Worm (Caenorhabditis elegans) whole organism, L2 larva: ENCODE results near the gene tab-1.

Experiments
- C34F6.9 ChIP-seq: fragments of 150-350 bp; optimal IDR thresholded peaks from 2 replicates; lab custom pipeline; 2014; ENCODE audit warnings: missing biosample characterization, missing genetic modification characterization
- F13H6.1 ChIP-seq: sonication (generic microtip); optimal IDR thresholded peaks from 2 replicates; lab custom pipeline; 2016; ENCODE audit warnings: missing genetic modification characterization, missing compliant biosample characterization
- R02D3.7 ChIP-seq: fragments of 150-350 bp; optimal IDR thresholded peaks from 2 replicates; lab custom pipeline; 2014; ENCODE audit warnings: missing biosample characterization, missing genetic modification characterization
- Y55F3AM.14 ChIP-seq: fragments of 200-800 bp; sonication (Bioruptor generic); optimal IDR thresholded peaks from 2 replicates; lab custom pipeline; 2018; ENCODE audit warnings: mild to moderate bottlenecking, missing genetic modification characterization, missing compliant biosample characterization
- ZK546.5 ChIP-seq: sonication (generic microtip); optimal IDR thresholded peaks from 2 replicates; lab custom pipeline; 2017; ENCODE audit warnings: missing biosample characterization, missing genetic modification characterization
- ama-1 ChIP-seq: fragments of 150-350 bp; optimal IDR thresholded peaks from 2 replicates; lab custom pipeline; 2018; ENCODE audit warnings: inconsistent platforms
- ceh-82 ChIP-seq: fragments of 150-350 bp; optimal IDR thresholded peaks from 2 replicates; lab custom pipeline; 2014; ENCODE audit warnings: missing biosample characterization, missing genetic modification characterization
- crh-2 ChIP-seq: sonication (generic microtip); optimal IDR thresholded peaks from 2 replicates; lab custom pipeline; 2017; ENCODE audit warnings: missing biosample characterization, missing genetic modification characterization
- egl-27 ChIP-seq: sonication (generic microtip); optimal IDR thresholded peaks from 3 replicates; lab custom pipeline; 2017; ENCODE audit warnings: missing biosample characterization, missing genetic modification reagents, missing genetic modification characterization
- elt-1 ChIP-seq: fragments of 150-350 bp; optimal IDR thresholded peaks from 2 replicates; lab custom pipeline; 2014; ENCODE audit warnings: missing biosample characterization, missing genetic modification characterization
- fos-1 ChIP-seq: fragments of 150-350 bp; optimal IDR thresholded peaks from 2 replicates; lab custom pipeline; 2014; ENCODE audit warnings: missing biosample characterization, missing genetic modification characterization
- gmeb-1 ChIP-seq: fragments of 150-350 bp; optimal IDR thresholded peaks from 2 replicates; lab custom pipeline; 2014; ENCODE audit warnings: missing biosample characterization, missing genetic modification characterization
- lin-11 ChIP-seq: fragments of 150-350 bp; sonication (generic microtip); optimal IDR thresholded peaks from 2 replicates; lab custom pipeline; 2014; ENCODE audit warnings: missing biosample characterization, missing genetic modification characterization, inconsistent platforms, mixed read lengths
- lin-13 ChIP-seq: fragments of 150-350 bp; optimal IDR thresholded peaks from 2 replicates; lab custom pipeline; 2014; ENCODE audit warnings: missing biosample characterization, missing genetic modification reagents, missing genetic modification characterization
- lsy-2 ChIP-seq, 2 experiments: fragments of 150-350 bp in 1 of 2; sonication (generic microtip) in 1 of 2; optimal IDR thresholded peaks; 2 replicates each; lab custom pipeline; 2014 to 2017; ENCODE audit warnings: missing biosample characterization in 2 of 2, missing genetic modification characterization in 2 of 2
- mab-5 ChIP-seq: fragments of 150-350 bp; optimal IDR thresholded peaks from 2 replicates; lab custom pipeline; 2014; ENCODE audit warnings: missing biosample characterization, missing genetic modification characterization
- mdl-1 ChIP-seq, 2 experiments: fragments of 150-350 bp in 1 of 2; sonication (generic microtip) in 1 of 2; optimal IDR thresholded peaks; 2 replicates each; lab custom pipeline; 2017; ENCODE audit warnings: missing biosample characterization in 2 of 2, missing genetic modification characterization in 2 of 2
- nhr-10 ChIP-seq: sonication (generic microtip); optimal IDR thresholded peaks from 2 replicates; lab custom pipeline; 2017; ENCODE audit warnings: missing biosample characterization, missing genetic modification characterization
- nhr-12 ChIP-seq: fragments of 150-350 bp; optimal IDR thresholded peaks from 2 replicates; lab custom pipeline; 2014; ENCODE audit warnings: missing biosample characterization, missing genetic modification characterization
- nhr-129 ChIP-seq: fragments of 150-350 bp; optimal IDR thresholded peaks from 2 replicates; lab custom pipeline; 2014; ENCODE audit warnings: missing biosample characterization, missing genetic modification characterization
- nhr-21 ChIP-seq: fragments of 150-350 bp; optimal IDR thresholded peaks from 2 replicates; lab custom pipeline; 2014; ENCODE audit warnings: missing biosample characterization, missing genetic modification characterization
- nhr-25 ChIP-seq: fragments of 150-350 bp; sonication (generic microtip); optimal IDR thresholded peaks from 3 replicates; lab custom pipeline; 2014; ENCODE audit warnings: missing biosample characterization, missing genetic modification characterization
- nhr-6 ChIP-seq: fragments of 150-350 bp; optimal IDR thresholded peaks from 2 replicates; lab custom pipeline; 2014; ENCODE audit warnings: missing biosample characterization, missing genetic modification characterization
- nhr-77 ChIP-seq: fragments of 150-350 bp; optimal IDR thresholded peaks from 2 replicates; lab custom pipeline; 2014; ENCODE audit warnings: missing biosample characterization, missing genetic modification characterization
- sem-4 ChIP-seq: fragments of 150-350 bp; optimal IDR thresholded peaks from 2 replicates; lab custom pipeline; 2014; ENCODE audit warnings: missing biosample characterization, missing genetic modification reagents, missing genetic modification characterization
- skn-1 ChIP-seq: sonication (generic microtip); optimal IDR thresholded peaks from 2 replicates; lab custom pipeline; 2017; ENCODE audit warnings: missing biosample characterization, missing genetic modification characterization
- sma-3 ChIP-seq: sonication (generic microtip); optimal IDR thresholded peaks from 2 replicates; lab custom pipeline; 2016; ENCODE audit warnings: missing genetic modification reagents, missing genetic modification characterization, missing compliant biosample characterization
- sma-9 ChIP-seq, 2 experiments: fragments of 150-350 bp in 1 of 2; sonication (generic microtip) in 1 of 2; optimal IDR thresholded peaks; 2 replicates each; lab custom pipeline; 2014 to 2016; ENCODE audit warnings: missing genetic modification characterization in 2 of 2, mild to moderate bottlenecking in 1 of 2, missing biosample characterization in 1 of 2, missing compliant biosample characterization in 1 of 2, missing genetic modification reagents in 1 of 2, moderate library complexity in 1 of 2
- snpc-4 ChIP-seq: fragments of 150-350 bp; optimal IDR thresholded peaks from 2 replicates; lab custom pipeline; 2014; ENCODE audit warnings: missing biosample characterization, missing genetic modification characterization
- unc-39 ChIP-seq: fragments of 150-350 bp; optimal IDR thresholded peaks from 2 replicates; lab custom pipeline; 2014; ENCODE audit warnings: missing biosample characterization, missing genetic modification characterization
- unc-55 ChIP-seq: fragments of 150-350 bp; sonication (generic microtip); optimal IDR thresholded peaks from 3 replicates; lab custom pipeline; 2014; ENCODE audit warnings: missing biosample characterization, missing genetic modification reagents, missing genetic modification characterization
- unc-62 ChIP-seq: fragments of 150-350 bp; optimal IDR thresholded peaks from 2 replicates; lab custom pipeline; 2014; ENCODE audit warnings: missing biosample characterization, missing genetic modification reagents, missing genetic modification characterization
- zag-1 ChIP-seq: fragments of 150-350 bp; optimal IDR thresholded peaks from 2 replicates; lab custom pipeline; 2014; ENCODE audit warnings: missing biosample characterization, missing genetic modification characterization
- ztf-4 ChIP-seq: fragments of 150-350 bp; optimal IDR thresholded peaks from 2 replicates; lab custom pipeline; 2014; ENCODE audit warnings: missing biosample characterization, missing genetic modification characterization

tab-1 gene

DNA sequence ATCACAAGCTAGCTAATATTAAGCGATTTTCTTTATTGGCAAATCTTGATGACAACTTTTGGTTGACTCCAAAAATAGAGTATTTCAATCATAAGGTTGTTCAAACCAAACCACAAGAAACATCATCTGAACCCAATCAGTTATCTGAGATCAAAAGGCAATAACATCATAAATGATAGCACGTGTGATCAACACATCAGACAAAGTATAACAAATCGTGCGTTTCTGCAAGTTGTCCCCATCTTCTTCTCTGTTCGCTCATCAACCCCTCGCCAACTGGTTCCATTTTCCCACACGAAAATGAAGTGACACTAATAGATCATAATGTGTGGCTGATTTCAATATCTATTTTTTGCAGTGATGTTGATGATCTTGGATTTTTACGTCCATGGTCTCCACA lies 46.2 kb downstream of the tab-1 start (continued):
- peak; percentile 30 for TF ChIP-seq gmeb-1
- TF ChIP-seq egl-27 (tag; lab: Kevin White, UChicago), result peak; percentile 97
- peak; percentile 90 for TF ChIP-seq nhr-25 (tag; lab: Kevin White, UChicago)
- no peak for TF ChIP-seq nhr-12 (tag; lab: Kevin White, UChicago)
- no peak for TF ChIP-seq lin-13 (GFP tag; lab: Kevin White, UChicago)
- no peak for TF ChIP-seq lin-11 (tag; lab: Kevin White, UChicago)
- no peak for TF ChIP-seq R02D3.7 (tag; lab: Kevin White, UChicago)
- TF ChIP-seq nhr-10 (tag; lab: Kevin White, UChicago), result no peak
- TF ChIP-seq C34F6.9 (tag; lab: Kevin White, UChicago), result peak; percentile 29
- peak; percentile 89 for TF ChIP-seq Y55F3AM.14 (GFP tag; lab: Kevin White, UChicago)
- TF ChIP-seq unc-62 (GFP tag; lab: Kevin White, UChicago), result no peak
- TF ChIP-seq sem-4 (tag; lab: Kevin White, UChicago), result no peak
- no peak for TF ChIP-seq skn-1 (tag; lab: Kevin White, UChicago)
- no peak for TF ChIP-seq nhr-77 (tag; lab: Kevin White, UChicago)
- no peak for TF ChIP-seq mab-5
- TF ChIP-seq, all 48 proteins: peak for 17

DNA sequence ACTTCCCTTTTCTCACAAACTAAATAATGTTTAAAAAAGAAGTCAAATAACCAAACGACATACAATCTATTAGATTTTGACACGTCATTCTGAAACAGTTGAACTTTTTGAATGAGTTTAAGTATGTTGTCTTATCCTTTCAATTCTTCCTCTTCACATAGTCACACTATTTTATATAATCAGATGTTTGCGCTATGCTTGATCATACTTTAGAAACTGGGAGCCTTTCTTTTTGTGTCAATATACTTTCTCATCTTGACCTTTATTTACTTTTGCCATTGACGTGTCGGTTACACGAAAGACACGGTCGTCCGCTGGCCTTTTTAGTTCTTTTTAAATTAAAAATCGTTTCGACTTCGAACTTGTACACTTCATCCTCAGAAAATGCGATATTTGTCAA lies 48.8 kb downstream of the tab-1 start, which contains the start of gene C04A2.15:
TSS of gene C04A2.15 (plus strand) at position 299 of the 400 bp plus-strand sequence.
- TF ChIP-seq F13H6.1 (tag; lab: Kevin White, UChicago) (peak; percentile 42), egl-27 (tag; lab: Kevin White, UChicago) (no peak)

DNA sequence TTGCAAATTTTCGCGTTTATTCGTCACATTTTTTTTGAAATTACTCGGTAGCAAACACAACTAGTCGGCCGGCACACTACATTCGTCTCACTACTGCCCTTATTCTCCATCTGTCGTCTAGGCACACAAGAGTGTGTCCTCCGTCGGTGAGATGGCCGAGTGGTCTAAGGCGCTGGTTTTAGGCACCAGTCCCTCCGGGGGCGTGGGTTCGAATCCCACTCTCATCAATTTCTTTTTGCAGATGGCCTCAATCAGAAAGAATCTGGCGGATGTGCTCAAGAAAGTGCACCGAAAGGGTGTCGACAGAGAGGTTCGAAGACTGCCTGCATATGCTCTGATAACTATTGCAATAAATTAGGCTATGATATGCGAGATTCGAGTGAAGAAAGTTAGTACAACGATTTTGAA lies 49.9 kb downstream of the tab-1 start:
- peak; percentile 15 for TF ChIP-seq unc-39 (tag; lab: Kevin White, UChicago)
- peak; percentile 71 for TF ChIP-seq lin-11 (tag; lab: Kevin White, UChicago)
- peak in 1 of 2 experiments; percentile 23 for TF ChIP-seq mdl-1 (tag; optimal IDR thresholded peaks at IDR 0.05; lab: Kevin White, UChicago)
- peak; percentile 49 to 63 for TF ChIP-seq lsy-2 (tag; optimal IDR thresholded peaks at IDR 0.05; lab: Kevin White, UChicago)
- TF ChIP-seq Y55F3AM.14 (GFP tag; lab: Kevin White, UChicago), result peak; percentile 47
- TF ChIP-seq nhr-25 (tag; lab: Kevin White, UChicago), result peak; percentile 50
- TF ChIP-seq F13H6.1 (tag; lab: Kevin White, UChicago), result peak; percentile 73
- peak; percentile 76 for TF ChIP-seq sma-9 (GFP tag; optimal IDR thresholded peaks at IDR 0.05; lab: Kevin White, UChicago)
- TF ChIP-seq sma-9 (tag; optimal IDR thresholded peaks at IDR 0.05; lab: Kevin White, UChicago), result no peak
- no peak for TF ChIP-seq R02D3.7 (tag; lab: Kevin White, UChicago)
- TF ChIP-seq C34F6.9 (tag; lab: Kevin White, UChicago), result peak; percentile 73
- peak; percentile 80 for TF ChIP-seq crh-2 (tag; lab: Kevin White, UChicago)
- peak; percentile 69 for TF ChIP-seq unc-55 (GFP tag; lab: Kevin White, UChicago)
- peak; percentile 59 for TF ChIP-seq fos-1 (tag; lab: Kevin White, UChicago)
- peak; percentile 28 for TF ChIP-seq ama-1 (lab: Kevin White, UChicago)
- peak; percentile 11 for TF ChIP-seq ztf-4 (tag; lab: Kevin White, UChicago)
- peak; percentile 82 for TF ChIP-seq egl-27 (tag; lab: Kevin White, UChicago)
- TF ChIP-seq ceh-82 (tag; lab: Kevin White, UChicago), result no peak
- TF ChIP-seq nhr-129 (tag; lab: Kevin White, UChicago), result peak; percentile 88
- peak; percentile 59 for TF ChIP-seq sma-3 (GFP tag; lab: Kevin White, UChicago)
- TF ChIP-seq zag-1 (tag; lab: Kevin White, UChicago), result peak; percentile 26
- TF ChIP-seq lin-13 (GFP tag; lab: Kevin White, UChicago), result peak; percentile 64
- peak; percentile 37 for TF ChIP-seq gmeb-1
- no peak for TF ChIP-seq snpc-4
- no peak for TF ChIP-seq ZK546.5 (tag; lab: Kevin White, UChicago)
- TF ChIP-seq nhr-6 (tag; lab: Kevin White, UChicago), result no peak
- no peak for TF ChIP-seq sem-4 (tag; lab: Kevin White, UChicago)
- TF ChIP-seq elt-1 (tag; lab: Kevin White, UChicago), result no peak
- TF ChIP-seq nhr-21 (tag; lab: Kevin White, UChicago), result peak; percentile 75
